Fruit fly (Drosophila melanogaster) whole organism, prepupa: ENCODE data around the gene CG17440.
A peak's percentile ranks its signal among the peaks of the same experiment; 100 is the strongest.

Experiments
- CG11294 ChIP-seq: fragments of 200-800 bp; sonication (Bioruptor generic); IDR thresholded peaks from 2 replicates; pipeline ENCODE4 v1.3.6; 2022; ENCODE audit warnings: missing biosample characterization, missing genetic modification characterization
- CG15336 ChIP-seq: fragments of 200-800 bp; sonication (Bioruptor generic); IDR thresholded peaks from 2 replicates; pipeline ENCODE4 v1.3.6; 2022; ENCODE audit warnings: missing biosample characterization, missing genetic modification characterization
- CG1621 ChIP-seq: fragments of 200-800 bp; sonication (Bioruptor generic); optimal IDR thresholded peaks from 3 replicates; lab custom pipeline; 2018; ENCODE audit warnings: missing biosample characterization, mild to moderate bottlenecking, missing genetic modification characterization
- CG16779 ChIP-seq: fragments of 200-800 bp; sonication (Bioruptor generic); optimal IDR thresholded peaks from 3 replicates; lab custom pipeline; 2017; ENCODE audit warnings: missing biosample characterization, mild to moderate bottlenecking, missing genetic modification characterization
- CG3032 ChIP-seq: fragments of 200-800 bp; optimal IDR thresholded peaks from 2 replicates; lab custom pipeline; 2019; ENCODE audit warnings: missing biosample characterization, mild to moderate bottlenecking, missing genetic modification characterization, moderate library complexity
- CG32006 ChIP-seq: fragments of 200-800 bp; sonication (Bioruptor generic); optimal IDR thresholded peaks from 3 replicates; lab custom pipeline; 2017; ENCODE audit warnings: missing biosample characterization, mild to moderate bottlenecking, missing genetic modification characterization
- CG3919 ChIP-seq: fragments of 200-800 bp; sonication (Bioruptor generic); optimal IDR thresholded peaks from 3 replicates; lab custom pipeline; 2016; ENCODE audit warnings: missing biosample characterization, missing genetic modification characterization
- CG6163 ChIP-seq: fragments of 200-800 bp; sonication (Bioruptor generic); IDR thresholded peaks from 3 replicates; pipeline ENCODE4 v1.3.6; 2022; ENCODE audit warnings: missing biosample characterization, missing genetic modification characterization
- CG6808 ChIP-seq: fragments of 200-800 bp; sonication (Bioruptor generic); optimal IDR thresholded peaks from 3 replicates; lab custom pipeline; 2017; ENCODE audit warnings: missing biosample characterization, missing genetic modification characterization, mild to moderate bottlenecking, moderate library complexity, missing genetic modification reagents
- CG6854 ChIP-seq: fragments of 200-800 bp; sonication (Bioruptor generic); optimal IDR thresholded peaks from 2 replicates; lab custom pipeline; 2017; ENCODE audit warnings: missing biosample characterization, mild to moderate bottlenecking, missing genetic modification characterization
- CG7368 ChIP-seq: fragments of 200-800 bp; sonication (Bioruptor generic); optimal IDR thresholded peaks from 3 replicates; lab custom pipeline; 2016; ENCODE audit warnings: missing biosample characterization, missing genetic modification characterization
- CG8119 ChIP-seq: fragments of 200-800 bp; sonication (Bioruptor generic); IDR thresholded peaks from 3 replicates; pipeline ENCODE4 v1.3.6; 2022; ENCODE audit warnings: missing biosample characterization, missing genetic modification characterization
- CG8632 ChIP-seq: fragments of 200-800 bp; sonication (Bioruptor generic); optimal IDR thresholded peaks from 3 replicates; lab custom pipeline; 2016; ENCODE audit warnings: missing biosample characterization, missing genetic modification characterization
- CG9139 ChIP-seq: fragments of 200-800 bp; sonication (Bioruptor generic); optimal IDR thresholded peaks from 3 replicates; lab custom pipeline; 2017; ENCODE audit warnings: missing biosample characterization, mild to moderate bottlenecking, missing genetic modification characterization
- Eip75B ChIP-seq: fragments of 200-800 bp; sonication (Bioruptor generic); optimal IDR thresholded peaks from 3 replicates; lab custom pipeline; 2016; ENCODE audit warnings: missing biosample characterization, missing genetic modification characterization
- Eip78C ChIP-seq: fragments of 200-800 bp; sonication (Bioruptor generic); peaks from one replicate; lab custom pipeline; 2016; ENCODE audit warnings: missing biosample characterization, missing genetic modification characterization
- Eip93F ChIP-seq: fragments of 200-800 bp; sonication (Bioruptor generic); optimal IDR thresholded peaks from 2 replicates; lab custom pipeline; 2016; ENCODE audit warnings: missing biosample characterization, mild to moderate bottlenecking, missing genetic modification characterization
- Ets96B ChIP-seq: fragments of 200-800 bp; optimal IDR thresholded peaks from 2 replicates; lab custom pipeline; 2019; ENCODE audit warnings: missing biosample characterization, mild to moderate bottlenecking, missing genetic modification characterization, moderate library complexity
- Gug ChIP-seq: fragments of 200-800 bp; sonication (Bioruptor generic); IDR thresholded peaks from 2 replicates; pipeline ENCODE4 v1.3.6; 2022; ENCODE audit warnings: missing biosample characterization, missing genetic modification characterization
- Hr4 ChIP-seq: fragments of 200-800 bp; sonication (Bioruptor generic); optimal IDR thresholded peaks from 3 replicates; lab custom pipeline; 2016; ENCODE audit warnings: missing biosample characterization, missing genetic modification characterization
- Met ChIP-seq: fragments of 200-800 bp; sonication (Bioruptor generic); optimal IDR thresholded peaks from 3 replicates; lab custom pipeline; 2016; ENCODE audit warnings: missing biosample characterization, missing genetic modification characterization
- OdsH ChIP-seq: fragments of 200-800 bp; sonication (Bioruptor generic); optimal IDR thresholded peaks from 3 replicates; lab custom pipeline; 2016; ENCODE audit warnings: missing biosample characterization, missing genetic modification characterization
- Smox ChIP-seq: fragments of 200-800 bp; sonication (Bioruptor generic); optimal IDR thresholded peaks from 3 replicates; lab custom pipeline; 2016; ENCODE audit warnings: missing biosample characterization, missing genetic modification characterization
- Sox14 ChIP-seq: fragments of 200-800 bp; sonication (Bioruptor generic); optimal IDR thresholded peaks from 3 replicates; lab custom pipeline; 2016; ENCODE audit warnings: missing biosample characterization, missing genetic modification characterization
- Sox15 ChIP-seq: fragments of 200-800 bp; sonication (Bioruptor generic); optimal IDR thresholded peaks from 3 replicates; lab custom pipeline; 2016; ENCODE audit warnings: missing biosample characterization, missing genetic modification characterization
- acj6 ChIP-seq: fragments of 200-800 bp; sonication (Bioruptor generic); optimal IDR thresholded peaks from 3 replicates; lab custom pipeline; 2016; ENCODE audit warnings: missing biosample characterization, missing genetic modification characterization
- cyc ChIP-seq: fragments of 200-800 bp; sonication (Bioruptor generic); optimal IDR thresholded peaks from 3 replicates; lab custom pipeline; 2016; ENCODE audit warnings: missing biosample characterization, missing genetic modification characterization
- dac ChIP-seq: fragments of 200-800 bp; sonication (Bioruptor generic); optimal IDR thresholded peaks from 2 replicates; lab custom pipeline; 2017; ENCODE audit warnings: missing biosample characterization, mild to moderate bottlenecking, missing genetic modification characterization
- dsx ChIP-seq: fragments of 200-800 bp; optimal IDR thresholded peaks from 3 replicates; lab custom pipeline; 2019; ENCODE audit warnings: missing biosample characterization, mild to moderate bottlenecking, missing genetic modification characterization, moderate library complexity; ENCODE audit not compliant: poor library complexity, severe bottlenecking
- eg ChIP-seq: fragments of 200-800 bp; sonication (Bioruptor generic); IDR thresholded peaks from 3 replicates; pipeline ENCODE4 v1.3.6; 2022; ENCODE audit warnings: missing biosample characterization, missing genetic modification characterization
- esn ChIP-seq: fragments of 200-800 bp; sonication (Bioruptor generic); optimal IDR thresholded peaks from 2 replicates; lab custom pipeline; 2016; ENCODE audit warnings: missing biosample characterization, mild to moderate bottlenecking, missing genetic modification characterization, moderate library complexity
- lz ChIP-seq: fragments of 200-800 bp; sonication (Bioruptor generic); optimal IDR thresholded peaks from 3 replicates; lab custom pipeline; 2016; ENCODE audit warnings: missing biosample characterization, missing genetic modification characterization
- net ChIP-seq: fragments of 200-800 bp; sonication (Bioruptor generic); optimal IDR thresholded peaks from 3 replicates; lab custom pipeline; 2016; ENCODE audit warnings: missing biosample characterization, missing genetic modification characterization
- pdm3 ChIP-seq: fragments of 200-800 bp; sonication (Bioruptor generic); optimal IDR thresholded peaks from 3 replicates; lab custom pipeline; 2016; ENCODE audit warnings: missing biosample characterization, missing genetic modification characterization
- svp ChIP-seq: fragments of 200-800 bp; sonication (Bioruptor generic); peaks from one replicate; lab custom pipeline; 2016; ENCODE audit warnings: missing biosample characterization, missing genetic modification characterization
- topi ChIP-seq: fragments of 200-800 bp; sonication (Bioruptor generic); optimal IDR thresholded peaks from 3 replicates; lab custom pipeline; 2016; ENCODE audit warnings: missing biosample characterization, missing genetic modification characterization
- vri ChIP-seq: fragments of 200-800 bp; sonication (Bioruptor generic); optimal IDR thresholded peaks from 3 replicates; lab custom pipeline; 2016; ENCODE audit warnings: missing biosample characterization, mild to moderate bottlenecking, missing genetic modification characterization

Gene CG17440

dm6 chrX:9255964-9256520, 13.7 kb downstream of the CG17440 start, which contains the start of gene ric8a:
ric8a (plus strand) TSS chrX:9256168.
- no peak for TF ChIP-seq Hr4 (GFP tag; lab: Kevin White, UChicago)
- peak; percentile 34 for TF ChIP-seq CG3032
- peak; percentile 48 for TF ChIP-seq Sox14 (GFP tag; lab: Kevin White, UChicago)
- no peak for TF ChIP-seq CG16779 (tag; lab: Kevin White, UChicago)
- no peak for TF ChIP-seq CG6163 (GFP tag; lab: Robert Waterston, UW)
- no peak for TF ChIP-seq vri (GFP tag; lab: Kevin White, UChicago)
- no peak for TF ChIP-seq Gug (GFP tag; lab: Robert Waterston, UW)
- TF ChIP-seq esn (GFP tag; lab: Kevin White, UChicago), result peak; percentile 21
- TF ChIP-seq Ets96B (tag; lab: Kevin White, UChicago), result no peak
- no peak for TF ChIP-seq CG32006
- TF ChIP-seq acj6 (GFP tag; lab: Kevin White, UChicago), result no peak
- peak; percentile 19 for TF ChIP-seq OdsH (GFP tag; lab: Kevin White, UChicago)
- peak; percentile 40 for TF ChIP-seq lz (GFP tag; lab: Kevin White, UChicago)
- no peak for TF ChIP-seq Eip93F (GFP tag; lab: Kevin White, UChicago)
- peak; percentile 10 for TF ChIP-seq CG3919 (GFP tag; lab: Kevin White, UChicago)

- TF ChIP-seq cyc (GFP tag; lab: Kevin White, UChicago) (no peak), CG9139 (GFP tag; lab: Kevin White, UChicago) (no peak), topi (GFP tag; lab: Kevin White, UChicago) (no peak), Sox15 (GFP tag; lab: Kevin White, UChicago) (no peak), CG3032 (no peak), Eip78C (GFP tag; lab: Kevin White, UChicago) (peak; percentile 41), svp (GFP tag; lab: Kevin White, UChicago) (no peak), CG6854 (no peak), net (GFP tag; lab: Kevin White, UChicago) (no peak), esn (GFP tag; lab: Kevin White, UChicago) (peak; percentile 11), CG7368 (GFP tag; lab: Kevin White, UChicago) (no peak)
These were observed 14.7 kb downstream of the CG17440 start for dm6 chrX:9255021-9255420.

dm6 chrX:9252051-9252708, 17.5 kb downstream of the CG17440 start:
- peak; percentile 12 for TF ChIP-seq lz (GFP tag; lab: Kevin White, UChicago)
- peak; percentile 45 for TF ChIP-seq CG8119 (GFP tag; lab: Robert Waterston, UW)
- peak; percentile 13 for TF ChIP-seq dsx
- TF ChIP-seq CG1621 (tag; lab: Kevin White, UChicago), result peak; percentile 42
- no peak for TF ChIP-seq CG3919 (GFP tag; lab: Kevin White, UChicago)
- peak; percentile 46 for TF ChIP-seq CG9139 (GFP tag; lab: Kevin White, UChicago)
- TF ChIP-seq dac (GFP tag; lab: Kevin White, UChicago), result peak; percentile 9
- TF ChIP-seq CG11294, result peak; percentile 27; the same call in 1 of the 2 replicates
- peak; percentile 12 for TF ChIP-seq topi (GFP tag; lab: Kevin White, UChicago)
- peak; percentile 13 for TF ChIP-seq vri (GFP tag; lab: Kevin White, UChicago)
- TF ChIP-seq Sox14 (GFP tag; lab: Kevin White, UChicago), result peak; percentile 64
- peak; percentile 1 for TF ChIP-seq CG8632 (GFP tag; lab: Kevin White, UChicago)
- no peak for TF ChIP-seq Met (GFP tag; lab: Kevin White, UChicago)
- TF ChIP-seq CG6163 (GFP tag; lab: Robert Waterston, UW), result peak; percentile 57; the same call in 2 of the 3 replicates
- TF ChIP-seq CG6808 (GFP tag; lab: Kevin White, UChicago), result peak; percentile 34
- TF ChIP-seq Eip93F (GFP tag; lab: Kevin White, UChicago), result no peak
- no peak for TF ChIP-seq Eip75B
- TF ChIP-seq Eip78C (GFP tag; lab: Kevin White, UChicago), result peak; percentile 53
- no peak for TF ChIP-seq Smox
- peak; percentile 68 for TF ChIP-seq svp (GFP tag; lab: Kevin White, UChicago)
- peak; percentile 20 for TF ChIP-seq CG32006
- TF ChIP-seq eg, result peak; percentile 68
- no peak for TF ChIP-seq OdsH (GFP tag; lab: Kevin White, UChicago)
- peak; percentile 15 for TF ChIP-seq pdm3
- peak; percentile 41; the same call in 1 of the 2 replicates for TF ChIP-seq CG15336 (GFP tag; lab: Robert Waterston, UW)
